Worm (Caenorhabditis elegans): ENCODE data around the gene C50B8.6.
A peak's percentile ranks its signal among the peaks of the same experiment; 100 is the strongest.

Gene C50B8.6

ce11 chrV:13532469-13532868 lies 46.3 kb upstream of the C50B8.6 start (continued):
- TF ChIP-seq mdl-1 (tag; optimal IDR thresholded peaks at IDR 0.05) (no peak), Y116A8C.19 (tag; optimal IDR thresholded peaks at IDR 0.05; ENCODE audit: borderline replicate concordance) (no peak)

ce11 chrV:13536058-13536579 lies 42.7 kb upstream of the C50B8.6 start, which contains the start of gene frpr-5:
Gene frpr-5 (minus strand): TSS chrV:13536108.
- no peak for TF ChIP-seq unc-86 (tag; optimal IDR thresholded peaks at IDR 0.05)
- TF ChIP-seq tbx-2 (tag; optimal IDR thresholded peaks at IDR 0.05) = peak; percentile 59
- TF ChIP-seq lin-14 (GFP tag; optimal IDR thresholded peaks at IDR 0.05) = peak; percentile 16

ce11 chrV:13551601-13552000 lies 27.2 kb upstream of the C50B8.6 start, which contains the start of the genes C56A3.4 and C56A3.5:
Gene C56A3.4 (minus strand): TSS chrV:13551754.
Gene C56A3.5 (plus strand): TSS chrV:13551967.
- TF ChIP-seq mdl-1 (tag; optimal IDR thresholded peaks at IDR 0.05) (peak in 1 of 2 experiments; percentile 50), zag-1 (tag; optimal IDR thresholded peaks at IDR 0.05) (no peak), pag-3 (tag; optimal IDR thresholded peaks at IDR 0.05; ENCODE audit: borderline replicate concordance, insufficient read depth) (no peak), tbx-2 (tag; optimal IDR thresholded peaks at IDR 0.05) (peak; percentile 62), unc-86 (tag; optimal IDR thresholded peaks at IDR 0.05) (peak; percentile 27), lin-13 (GFP tag; optimal IDR thresholded peaks at IDR 0.05) (peak; percentile 15), unc-98 (GFP tag; IDR thresholded peaks at IDR 0.05) (peak; percentile 24; the same call in 1 of the 2 replicates), skn-1 (tag; optimal IDR thresholded peaks at IDR 0.05) (peak; percentile 62), lsy-2 (tag; optimal IDR thresholded peaks at IDR 0.05) (peak; percentile 48 to 65), fos-1 (tag; optimal IDR thresholded peaks at IDR 0.05) (peak; percentile 8), nhr-77 (tag; optimal IDR thresholded peaks at IDR 0.05) (no peak), F16B12.6 (tag; optimal IDR thresholded peaks at IDR 0.05) (peak; percentile 17), C34B4.2 (tag; optimal IDR thresholded peaks at IDR 0.05) (no peak), efl-1 (optimal IDR thresholded peaks at IDR 0.05) (peak; percentile 69 to 75), efl-1 (GFP tag; optimal IDR thresholded peaks at IDR 0.05 in 1 of 2) (peak; percentile 81 to 96), ces-1 (GFP tag; optimal IDR thresholded peaks at IDR 0.05) (no peak), nhr-90 (tag; optimal IDR thresholded peaks at IDR 0.05; ENCODE audit: poor library complexity) (peak; percentile 57), ama-1 (optimal IDR thresholded peaks at IDR 0.05) (no peak), C16A3.4 (tag; optimal IDR thresholded peaks at IDR 0.05) (peak; percentile 24), isw-1 (GFP tag; IDR thresholded peaks at IDR 0.05) (peak; percentile 62), hlh-17 (GFP tag; optimal IDR thresholded peaks at IDR 0.05; ENCODE audit: borderline replicate concordance) (no peak), unc-130 (tag; optimal IDR thresholded peaks at IDR 0.05) (no peak), lir-3 (tag; optimal IDR thresholded peaks at IDR 0.05; ENCODE audit: poor library complexity) (peak; percentile 88), vab-15 (tag; optimal IDR thresholded peaks at IDR 0.05) (no peak), fkh-4 (tag; optimal IDR thresholded peaks at IDR 0.05; ENCODE audit: borderline replicate concordance) (peak; percentile 67), Y116A8C.19 (tag; optimal IDR thresholded peaks at IDR 0.05; ENCODE audit: borderline replicate concordance) (no peak), unc-30 (tag; optimal IDR thresholded peaks at IDR 0.05) (no peak), sptf-1 (tag; optimal IDR thresholded peaks at IDR 0.05) (no peak), irx-1 (tag; optimal IDR thresholded peaks at IDR 0.05) (peak; percentile 80), ceh-88 (GFP tag; IDR thresholded peaks at IDR 0.05) (no peak), fkh-8 (tag; optimal IDR thresholded peaks at IDR 0.05) (peak; percentile 68), ceh-8 (GFP tag; optimal IDR thresholded peaks at IDR 0.05) (peak; percentile 20), snpc-4 (tag; optimal IDR thresholded peaks at IDR 0.05) (peak; percentile 49), elt-2 (tag; optimal IDR thresholded peaks at IDR 0.05) (peak; percentile 32), hpl-2 (GFP tag; optimal IDR thresholded peaks at IDR 0.05) (no peak), nhr-11 (tag; optimal IDR thresholded peaks at IDR 0.05) (no peak), nhr-19 (GFP tag; conservative IDR thresholded peaks at IDR 0.05) (peak; percentile 65), nhr-85 (tag) (peak; percentile 79), efl-3 (GFP tag; optimal IDR thresholded peaks at IDR 0.05) (no peak), C04F5.9 (tag; optimal IDR thresholded peaks at IDR 0.05) (peak; percentile 8), mab-9 (GFP tag; IDR thresholded peaks at IDR 0.05) (no peak), fkh-10 (GFP tag; optimal IDR thresholded peaks at IDR 0.05) (no peak), sup-37 (GFP tag; optimal IDR thresholded peaks at IDR 0.05) (no peak), unc-62 (GFP tag; optimal IDR thresholded peaks at IDR 0.05) (no peak), alr-1 (tag; optimal IDR thresholded peaks at IDR 0.05; ENCODE audit: borderline replicate concordance) (no peak), aly-2 (tag; optimal IDR thresholded peaks at IDR 0.05) (no peak), nhr-237 (tag; optimal IDR thresholded peaks at IDR 0.05) (no peak)

Measured in whole organism, L1 larva.